Worm (Caenorhabditis elegans) whole organism, midembryonic: Measurements from ENCODE around the gene T02B11.4.
"Not testable (repeated sequence)": the region's sequence is repeated elsewhere in the genome, so short reads cannot be mapped to it uniquely, and the experiment has no call there.

Experiments
- T22C8.4 ChIP-seq: fragments of 200-800 bp; sonication (Bioruptor generic); IDR thresholded peaks from 2 replicates; pipeline ENCODE4 v1.3.6; 2022; ENCODE audit warnings: missing genetic modification characterization, missing compliant biosample characterization
- cog-1 ChIP-seq: sonication (generic microtip); optimal IDR thresholded peaks from 2 replicates; lab custom pipeline; 2016; ENCODE audit warnings: missing genetic modification characterization, missing compliant biosample characterization
- flt-1 ChIP-seq: fragments of 200-800 bp; sonication (Bioruptor generic); IDR thresholded peaks from 2 replicates; pipeline ENCODE4 v1.3.6; 2022; ENCODE audit warnings: missing genetic modification characterization, missing compliant biosample characterization
- klf-2 ChIP-seq: fragments of 200-800 bp; sonication (Bioruptor generic); conservative IDR thresholded peaks from 2 replicates; pipeline ENCODE4 v1.3.6; 2022; ENCODE audit warnings: missing genetic modification reagents, missing genetic modification characterization, missing compliant biosample characterization
- med-1 ChIP-seq: sonication (generic microtip); optimal IDR thresholded peaks from 2 replicates; lab custom pipeline; 2017; ENCODE audit warnings: missing genetic modification characterization, mild to moderate bottlenecking, missing compliant biosample characterization, antibody characterized with exemption, missing genetic modification reagents; ENCODE audit not compliant: insufficient read depth
- ref-1 ChIP-seq: fragments of 200-800 bp; sonication (Bioruptor generic); conservative IDR thresholded peaks from 2 replicates; pipeline ENCODE4 v1.3.6; 2022; ENCODE audit warnings: missing genetic modification reagents, missing genetic modification characterization, missing compliant biosample characterization
- tab-1 ChIP-seq: fragments of 200-800 bp; sonication (Bioruptor generic); IDR thresholded peaks from 2 replicates; pipeline ENCODE4 v1.3.6; 2022; ENCODE audit warnings: missing genetic modification characterization, missing compliant biosample characterization
- ztf-23 ChIP-seq: fragments of 200-800 bp; sonication (Bioruptor generic); IDR thresholded peaks from 2 replicates; pipeline ENCODE4 v1.3.6; 2022; ENCODE audit warnings: missing genetic modification reagents, missing genetic modification characterization, missing compliant biosample characterization
- ztf-29 ChIP-seq: fragments of 200-800 bp; sonication (Bioruptor generic); IDR thresholded peaks from 2 replicates; pipeline ENCODE4 v1.3.6; 2022; ENCODE audit warnings: missing genetic modification reagents, missing genetic modification characterization, missing compliant biosample characterization

Gene T02B11.4

DNA sequence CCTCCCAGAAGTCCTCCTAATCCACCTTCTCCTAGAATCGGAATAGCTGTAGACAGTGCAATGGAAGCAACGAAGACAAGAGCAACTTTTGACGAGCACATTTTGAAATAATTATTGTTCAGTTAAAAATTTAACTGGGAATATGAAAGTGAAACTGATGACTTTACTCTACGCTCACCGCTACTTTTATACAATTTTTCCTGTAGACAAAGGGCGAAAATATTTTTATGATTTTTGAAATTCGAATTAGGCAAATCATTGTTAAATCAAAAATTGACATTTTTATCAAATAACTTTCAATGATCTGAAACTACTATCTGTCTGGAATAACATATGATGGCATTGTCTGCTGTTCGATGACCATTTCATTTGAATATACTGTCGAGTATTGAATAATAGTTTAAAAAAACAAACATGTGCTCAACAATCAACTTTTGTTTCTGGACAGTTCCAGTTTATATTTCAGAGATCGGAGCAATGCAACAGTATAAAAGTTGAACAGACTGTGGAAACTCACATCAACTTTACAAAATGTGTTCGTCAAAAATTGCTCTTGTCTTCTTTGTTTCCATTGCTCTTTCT lies 22.6 kb upstream of the T02B11.4 start, which contains the start of the genes srlf-23 and srlf-20:
Gene srlf-23, minus strand, starts transcription at position 101 of the 582 bp plus-strand sequence.
Gene srlf-20, plus strand, starts transcription at position 532 of the 582 bp plus-strand sequence.
- TF ChIP-seq ztf-23 (GFP tag; lab: Robert Waterston, UW) (no peak), ztf-29 (GFP tag; lab: Robert Waterston, UW) (no peak), tab-1 (GFP tag; lab: Robert Waterston, UW) (no peak), flt-1 (no peak), cog-1 (tag; lab: Kevin White, UChicago) (no peak)

ce11 chrV:890835-891234 lies 19.9 kb upstream of the T02B11.4 start, which contains the start of gene srlf-22:
TSS of gene srlf-22 (plus strand) at chrV:891135.
- not testable (repeated sequence) for TF ChIP-seq cog-1 (tag; lab: Kevin White, UChicago); ztf-23 (GFP tag; lab: Robert Waterston, UW); T22C8.4 (GFP tag; lab: Robert Waterston, UW)

ce11 chrV:890423-890822 lies 19.5 kb upstream of the T02B11.4 start, which contains the start of gene srlf-21:
TSS of gene srlf-21 (minus strand) at chrV:890523.
- TF ChIP-seq tab-1 (GFP tag; lab: Robert Waterston, UW) (no peak), ztf-23 (GFP tag; lab: Robert Waterston, UW) (no peak), klf-2 (GFP tag; lab: Robert Waterston, UW) (no peak), ref-1 (no peak), ztf-29 (GFP tag; lab: Robert Waterston, UW) (no peak), T22C8.4 (GFP tag; lab: Robert Waterston, UW) (no peak), cog-1 (tag; lab: Kevin White, UChicago) (no peak), med-1 (GFP tag; lab: Kevin White, UChicago) (no peak), flt-1 (no peak)

DNA sequence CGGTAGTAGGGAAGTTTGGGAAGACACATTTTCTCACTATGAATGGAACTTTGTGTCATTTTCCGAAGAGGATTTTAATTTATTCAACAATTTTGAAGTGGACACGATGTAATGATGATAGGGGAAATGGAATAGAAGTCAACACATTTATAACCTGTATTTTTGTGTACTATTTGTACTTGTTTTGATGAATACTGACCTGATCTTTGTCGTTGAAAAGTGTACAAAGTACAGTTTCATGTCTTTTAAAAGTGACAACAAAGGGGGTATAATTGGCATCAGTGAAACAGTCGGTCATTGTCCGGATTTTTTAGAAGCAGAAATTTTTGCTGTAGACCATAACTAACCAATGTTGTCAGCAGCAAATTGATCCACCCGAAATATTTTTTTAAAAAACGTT lies 18.3 kb upstream of the T02B11.4 start, which contains the start of gene T02B11.6:
Gene T02B11.6, minus strand, starts transcription at position 101 of the 400 bp plus-strand sequence.
- no peak for TF ChIP-seq ztf-23 (GFP tag; lab: Robert Waterston, UW)
- no peak for TF ChIP-seq med-1 (GFP tag; lab: Kevin White, UChicago)
- no peak for TF ChIP-seq flt-1
- TF ChIP-seq cog-1 (tag; lab: Kevin White, UChicago) = no peak
- TF ChIP-seq T22C8.4 (GFP tag; lab: Robert Waterston, UW) = no peak
- TF ChIP-seq klf-2 (GFP tag; lab: Robert Waterston, UW) = no peak
- no peak for TF ChIP-seq tab-1 (GFP tag; lab: Robert Waterston, UW)
- TF ChIP-seq ref-1 = no peak
- no peak for TF ChIP-seq ztf-29 (GFP tag; lab: Robert Waterston, UW)

DNA sequence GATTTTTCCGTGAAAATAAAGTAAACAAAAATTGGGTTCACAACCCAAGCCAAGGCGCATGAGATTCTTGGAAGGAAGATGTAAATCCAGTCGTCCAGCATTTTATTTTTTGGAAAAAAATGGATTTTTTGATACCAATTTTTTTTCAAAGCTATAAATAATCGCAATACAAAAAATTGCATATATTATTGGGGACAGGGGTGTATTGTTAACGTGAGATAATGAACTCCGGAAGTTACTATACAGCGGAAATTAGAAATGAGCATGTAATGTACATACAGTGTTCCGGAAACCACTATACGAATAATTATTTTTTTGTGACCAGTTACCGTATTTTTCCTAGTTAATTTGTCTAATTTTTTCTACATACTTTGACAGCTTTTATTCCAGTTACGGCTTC lies 13.4 kb upstream of the T02B11.4 start, which contains the start of gene srj-38:
Gene srj-38, minus strand, starts transcription at position 101 of the 400 bp plus-strand sequence.
- TF ChIP-seq flt-1 (no peak), ztf-23 (GFP tag; lab: Robert Waterston, UW) (no peak), tab-1 (GFP tag; lab: Robert Waterston, UW) (no peak), cog-1 (tag; lab: Kevin White, UChicago) (no peak), ztf-29 (GFP tag; lab: Robert Waterston, UW) (no peak), ref-1 (no peak), T22C8.4 (GFP tag; lab: Robert Waterston, UW) (no peak), klf-2 (GFP tag; lab: Robert Waterston, UW) (no peak), med-1 (GFP tag; lab: Kevin White, UChicago) (no peak)

- TF ChIP-seq med-1 (GFP tag; lab: Kevin White, UChicago) (no peak), T22C8.4 (GFP tag; lab: Robert Waterston, UW) (no peak), cog-1 (tag; lab: Kevin White, UChicago) (no peak), tab-1 (GFP tag; lab: Robert Waterston, UW) (no peak), flt-1 (no peak), ref-1 (no peak), ztf-23 (GFP tag; lab: Robert Waterston, UW) (no peak), ztf-29 (GFP tag; lab: Robert Waterston, UW) (no peak), klf-2 (GFP tag; lab: Robert Waterston, UW) (no peak)
Measured at ce11 chrV:879171-879570, 8.2 kb upstream of the T02B11.4 start, which contains the start of gene srg-53. TSS of gene srg-53 (plus strand) at chrV:879471.

- no peak for TF ChIP-seq ref-1
- TF ChIP-seq med-1 (GFP tag; lab: Kevin White, UChicago) = no peak
- TF ChIP-seq ztf-23 (GFP tag; lab: Robert Waterston, UW) = no peak
- no peak for TF ChIP-seq ztf-29 (GFP tag; lab: Robert Waterston, UW)
- TF ChIP-seq tab-1 (GFP tag; lab: Robert Waterston, UW) = no peak
- no peak for TF ChIP-seq cog-1 (tag; lab: Kevin White, UChicago)
- no peak for TF ChIP-seq flt-1
Measured at ce11 chrV:878567-878966, 7.6 kb upstream of the T02B11.4 start, which contains the start of gene T02B11.8. TSS of gene T02B11.8 (minus strand) at chrV:878667.

DNA sequence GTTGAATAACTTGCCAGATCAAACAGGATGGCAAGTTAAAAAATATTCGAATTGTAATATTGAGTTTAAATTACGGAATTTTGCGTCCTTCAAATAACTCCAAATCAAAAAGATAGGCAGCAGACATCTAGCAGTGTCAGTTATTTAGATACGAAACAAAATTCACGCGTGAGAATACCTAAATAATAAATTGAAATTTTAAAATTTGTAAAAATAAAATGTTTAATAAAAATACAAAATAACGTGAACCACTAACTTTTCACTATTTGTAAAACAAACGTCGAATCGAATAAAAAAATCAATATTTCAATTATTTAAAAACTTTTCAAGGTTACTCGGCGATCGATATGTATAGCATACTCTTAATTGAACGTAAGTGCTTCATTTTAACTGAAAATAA lies 5.0 kb upstream of the T02B11.4 start, which contains the start of gene T02B11.9:
Gene T02B11.9, plus strand, starts transcription at position 301 of the 400 bp plus-strand sequence.
- TF ChIP-seq ref-1 (no peak), T22C8.4 (GFP tag; lab: Robert Waterston, UW) (no peak), tab-1 (GFP tag; lab: Robert Waterston, UW) (no peak), ztf-23 (GFP tag; lab: Robert Waterston, UW) (no peak), flt-1 (no peak), ztf-29 (GFP tag; lab: Robert Waterston, UW) (no peak), med-1 (GFP tag; lab: Kevin White, UChicago) (no peak)

DNA sequence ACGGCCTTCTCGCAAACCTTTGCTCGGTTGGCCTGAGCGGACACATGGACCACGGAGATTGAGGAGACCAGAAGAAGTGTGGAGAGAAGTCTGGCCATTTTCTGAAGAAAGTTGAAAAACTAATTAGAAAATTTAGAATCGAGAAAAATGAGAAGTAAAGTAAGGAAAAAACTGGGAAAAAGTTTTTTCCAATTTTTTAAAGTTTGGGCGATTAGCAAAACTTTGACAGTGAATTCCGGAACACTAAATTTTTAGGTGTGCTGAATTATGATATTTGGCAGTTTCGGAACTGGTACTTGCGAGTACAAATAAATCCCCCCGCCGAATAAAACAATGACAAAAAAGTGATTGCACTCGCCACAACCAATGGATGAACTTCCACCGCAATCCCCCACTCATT lies 4.2 kb downstream of the T02B11.4 start, which contains the start of gene T02B11.3:
Gene T02B11.3, minus strand, starts transcription at position 101 of the 400 bp plus-strand sequence.
- TF ChIP-seq klf-2 (GFP tag; lab: Robert Waterston, UW) (no peak), cog-1 (tag; lab: Kevin White, UChicago) (no peak), T22C8.4 (GFP tag; lab: Robert Waterston, UW) (no peak), med-1 (GFP tag; lab: Kevin White, UChicago) (no peak), flt-1 (no peak), tab-1 (GFP tag; lab: Robert Waterston, UW) (no peak), ztf-29 (GFP tag; lab: Robert Waterston, UW) (no peak)
